Worm (Caenorhabditis elegans): ENCODE measurements around the gene atg-18.

DNA sequence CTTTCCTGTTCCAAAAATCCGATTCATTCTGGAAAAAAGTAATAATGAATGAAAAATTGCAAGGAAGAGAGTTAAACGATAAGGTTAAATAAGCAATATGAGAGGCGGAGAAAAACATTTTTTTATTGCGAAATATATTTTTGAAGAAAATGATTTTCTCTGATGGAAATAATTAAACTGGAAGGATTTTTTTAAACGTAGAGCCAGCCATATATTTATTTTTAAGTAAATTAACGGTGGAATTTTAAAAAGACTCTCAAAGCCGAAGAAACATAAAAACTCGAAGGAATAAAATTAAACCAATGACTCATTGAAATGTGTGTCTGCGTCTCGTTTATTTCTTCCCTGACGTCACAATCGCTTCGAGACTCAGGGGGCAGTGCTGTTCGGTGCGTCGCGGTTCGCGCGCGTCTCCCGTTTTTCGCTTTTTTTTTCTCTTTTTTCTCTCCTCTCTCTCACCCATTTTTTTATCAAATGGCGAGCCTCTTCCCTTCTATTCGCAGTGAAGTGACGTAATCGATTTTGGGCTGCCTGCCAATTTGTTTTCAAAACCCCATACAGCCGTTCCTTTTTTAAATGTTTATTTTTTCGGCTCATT lies 24.9 kb downstream of the atg-18 start, which contains the start of gene vps-60:
- TF ChIP-seq ztf-29 (GFP tag; IDR thresholded peaks at IDR 0.05) (no peak), ztf-23 (GFP tag; IDR thresholded peaks at IDR 0.05) (0 out of 2 replicates have a peak, but pooled peaks have one; percentile 31), med-1 (GFP tag; optimal IDR thresholded peaks at IDR 0.05; ENCODE audit: insufficient read depth) (no peak), cog-1 (tag; optimal IDR thresholded peaks at IDR 0.05) (peak; percentile 71), flt-1 (GFP tag; IDR thresholded peaks at IDR 0.05) (0 out of 2 replicates have a peak, but pooled peaks have one; percentile 26), ref-1 (GFP tag; conservative IDR thresholded peaks at IDR 0.05) (no peak)

Data from whole organism, midembryonic.